Fruit fly (Drosophila melanogaster) whole organism, wandering third instar larva: Measurements from ENCODE around the gene SCOT.
A peak's percentile ranks its signal among the peaks of the same experiment; 100 is the strongest.

ENCODE experiments used
- CrebA ChIP-seq: fragments of 200-800 bp; sonication (Bioruptor generic); optimal IDR thresholded peaks from 2 replicates; lab custom pipeline; 2016; ENCODE audit warnings: missing biosample characterization, mild to moderate bottlenecking, missing genetic modification characterization, borderline replicate concordance
- Dif ChIP-seq: fragments of 200-275, 200-300 bp; sonication (Bioruptor generic); optimal IDR thresholded peaks from 2 replicates; lab custom pipeline; 2018; ENCODE audit warnings: missing biosample characterization, missing genetic modification characterization; ENCODE audit not compliant: partially characterized antibody
- HLH106 ChIP-seq: fragments of 200-800 bp; optimal IDR thresholded peaks from 3 replicates; lab custom pipeline; 2019; ENCODE audit warnings: missing biosample characterization, mild to moderate bottlenecking, missing genetic modification characterization, moderate library complexity
- Hnf4 ChIP-seq: fragments of 200-800 bp; sonication (Bioruptor generic); optimal IDR thresholded peaks from 2 replicates; lab custom pipeline; 2016; ENCODE audit warnings: missing biosample characterization, mild to moderate bottlenecking, missing genetic modification characterization
- Hr78 ChIP-seq: fragments of >200 bp; optimal IDR thresholded peaks from 2 replicates; lab custom pipeline; 2017; ENCODE audit warnings: missing biosample characterization, missing genetic modification characterization
- Hr83 ChIP-seq: fragments of 200-300 bp; sonication (Bioruptor generic); optimal IDR thresholded peaks from 2 replicates; lab custom pipeline; 2016; ENCODE audit warnings: missing biosample characterization, mild to moderate bottlenecking, missing genetic modification characterization, moderate library complexity; ENCODE audit not compliant: poor library complexity, severe bottlenecking
- Mio ChIP-seq: sonication (Bioruptor generic); optimal IDR thresholded peaks from 2 replicates; lab custom pipeline; 2016; ENCODE audit warnings: missing biosample characterization, missing genetic modification characterization
- Myc ChIP-seq: fragments of >200 bp; optimal IDR thresholded peaks from 2 replicates; lab custom pipeline; 2017
- OdsH ChIP-seq: fragments of 200-800 bp; sonication (Bioruptor generic); optimal IDR thresholded peaks from 2 replicates; lab custom pipeline; 2016; ENCODE audit warnings: missing biosample characterization, mild to moderate bottlenecking, missing genetic modification characterization
- Rel ChIP-seq, 2 experiments: fragments of 200-800 bp; sonication (Bioruptor generic) in 1 of 2; optimal IDR thresholded peaks; 2 replicates in 1 of 2; 3 replicates in 1 of 2; lab custom pipeline; 2016 to 2019; ENCODE audit warnings: mild to moderate bottlenecking in 2 of 2, missing biosample characterization in 2 of 2, missing genetic modification characterization in 2 of 2, moderate library complexity in 1 of 2
- Sp1 ChIP-seq: fragments of 200-800 bp; sonication (Bioruptor generic); optimal IDR thresholded peaks from 3 replicates; lab custom pipeline; 2019; ENCODE audit warnings: missing biosample characterization, mild to moderate bottlenecking, missing genetic modification characterization, moderate library complexity
- br ChIP-seq: fragments of 200-800 bp; sonication (Bioruptor generic); optimal IDR thresholded peaks from 2 replicates; lab custom pipeline; 2016; ENCODE audit warnings: missing biosample characterization, missing genetic modification characterization
- brk ChIP-seq: fragments of 200-800 bp; sonication (Bioruptor generic); optimal IDR thresholded peaks from 2 replicates; lab custom pipeline; 2016; ENCODE audit warnings: missing biosample characterization, mild to moderate bottlenecking, missing genetic modification characterization
- dl ChIP-seq, 2 experiments: fragments of 175-275, 200-275 bp in 1 of 2; fragments of 200-275 bp in 1 of 2; sonication (Bioruptor generic); optimal IDR thresholded peaks; lab custom pipeline; 2018; ENCODE audit warnings: mild to moderate bottlenecking in 2 of 2, missing biosample characterization in 2 of 2, missing genetic modification characterization in 2 of 2, moderate library complexity in 2 of 2; ENCODE audit not compliant: partially characterized antibody in 2 of 2, insufficient read depth in 1 of 2
- dmrt93B ChIP-seq: fragments of 200-800 bp; sonication (Bioruptor generic); optimal IDR thresholded peaks from 2 replicates; lab custom pipeline; 2018; ENCODE audit warnings: missing biosample characterization, mild to moderate bottlenecking, missing genetic modification characterization
- dsf ChIP-seq: sonication (Bioruptor generic); optimal IDR thresholded peaks from 2 replicates; lab custom pipeline; 2016; ENCODE audit warnings: missing biosample characterization, missing genetic modification characterization, borderline replicate concordance
- fru ChIP-seq: fragments of 200-800 bp; sonication (Bioruptor generic); optimal IDR thresholded peaks from 3 replicates; lab custom pipeline; 2016; ENCODE audit warnings: missing biosample characterization, mild to moderate bottlenecking, missing genetic modification characterization
- h ChIP-seq: fragments of 200-800 bp; sonication (Bioruptor generic); optimal IDR thresholded peaks from 3 replicates; lab custom pipeline; 2016; ENCODE audit warnings: missing biosample characterization, mild to moderate bottlenecking, missing genetic modification characterization
- jim ChIP-seq: fragments of 175-275, 200-325 bp; sonication (Bioruptor generic); optimal IDR thresholded peaks from 2 replicates; lab custom pipeline; 2016; ENCODE audit warnings: missing biosample characterization, mild to moderate bottlenecking, missing genetic modification characterization
- pan ChIP-seq: fragments of >200 bp; optimal IDR thresholded peaks from 2 replicates; lab custom pipeline; 2017
- psq ChIP-seq: fragments of 200-800 bp; sonication (Bioruptor generic); optimal IDR thresholded peaks from 3 replicates; lab custom pipeline; 2017; ENCODE audit warnings: missing biosample characterization, mild to moderate bottlenecking, missing genetic modification characterization, moderate library complexity
- rgr ChIP-seq: fragments of 200-800 bp; sonication (Bioruptor generic); optimal IDR thresholded peaks from 3 replicates; lab custom pipeline; 2016; ENCODE audit warnings: missing biosample characterization, mild to moderate bottlenecking, missing genetic modification characterization
- sage ChIP-seq: fragments of 200-800 bp; sonication (Bioruptor generic); optimal IDR thresholded peaks from 2 replicates; lab custom pipeline; 2016; ENCODE audit warnings: missing biosample characterization, mild to moderate bottlenecking, missing genetic modification characterization
- sv ChIP-seq: fragments of 200-800 bp; sonication (Bioruptor generic); optimal IDR thresholded peaks from 3 replicates; lab custom pipeline; 2016; ENCODE audit warnings: missing biosample characterization, missing genetic modification characterization
- tai ChIP-seq: sonication (Bioruptor generic); optimal IDR thresholded peaks from 2 replicates; lab custom pipeline; 2016; ENCODE audit warnings: missing biosample characterization, missing genetic modification characterization
- usp ChIP-seq: fragments of >200 bp; optimal IDR thresholded peaks from 2 replicates; lab custom pipeline; 2017; ENCODE audit warnings: missing biosample characterization, missing genetic modification characterization

Gene SCOT

dm6 chr3L:1967452-1968310, 4.7 kb downstream of the SCOT start:
- no peak for TF ChIP-seq dl (GFP tag; optimal IDR thresholded peaks at IDR 0.05; lab: Kevin White, UChicago; ENCODE audit: insufficient read depth in 1 of 2, partially characterized antibody in 2 of 2)
- TF ChIP-seq usp (GFP tag; lab: Kevin White, UChicago): no peak
- TF ChIP-seq jim: no peak
- TF ChIP-seq sv (GFP tag; lab: Kevin White, UChicago): no peak
- TF ChIP-seq dmrt93B (GFP tag; lab: Kevin White, UChicago): no peak
- no peak for TF ChIP-seq Rel (GFP tag; optimal IDR thresholded peaks at IDR 0.05; lab: Kevin White, UChicago)
- peak; percentile 82 for TF ChIP-seq Rel (tag; optimal IDR thresholded peaks at IDR 0.05; lab: Kevin White, UChicago)
- TF ChIP-seq Sp1 (GFP tag; lab: Kevin White, UChicago): peak; percentile 12
- no peak for TF ChIP-seq Mio
- TF ChIP-seq pan: no peak
- no peak for TF ChIP-seq CrebA (GFP tag; lab: Kevin White, UChicago)
- peak; percentile 40 for TF ChIP-seq Dif (GFP tag; lab: Kevin White, UChicago)
- no peak for TF ChIP-seq fru (GFP tag; lab: Kevin White, UChicago)
- no peak for TF ChIP-seq psq
- peak; percentile 19 for TF ChIP-seq Hr83 (GFP tag; lab: Kevin White, UChicago)
- TF ChIP-seq h (GFP tag; lab: Kevin White, UChicago): peak; percentile 43
- TF ChIP-seq br: peak; percentile 84
- peak; percentile 13 for TF ChIP-seq HLH106 (tag; lab: Kevin White, UChicago)
- TF ChIP-seq brk (GFP tag; lab: Kevin White, UChicago): no peak
- peak; percentile 44 for TF ChIP-seq rgr (GFP tag; lab: Kevin White, UChicago)
- TF ChIP-seq Hr78 (GFP tag; lab: Kevin White, UChicago): no peak
- no peak for TF ChIP-seq tai

- no peak for TF ChIP-seq usp (GFP tag; lab: Kevin White, UChicago)
- TF ChIP-seq rgr (GFP tag; lab: Kevin White, UChicago): no peak
- no peak for TF ChIP-seq sage (GFP tag; lab: Kevin White, UChicago)
- TF ChIP-seq dsf (GFP tag; lab: Kevin White, UChicago): no peak
Measured at dm6 chr3L:1968401-1968800, 5.5 kb downstream of the SCOT start.

- TF ChIP-seq dl (GFP tag; optimal IDR thresholded peaks at IDR 0.05; lab: Kevin White, UChicago; ENCODE audit: insufficient read depth in 1 of 2, partially characterized antibody in 2 of 2): no peak
- TF ChIP-seq rgr (GFP tag; lab: Kevin White, UChicago): no peak
- no peak for TF ChIP-seq Myc
- TF ChIP-seq, all 38 proteins: peak for 0
Measured at dm6 chr3L:1968805-1969378, 5.9 kb downstream of the SCOT start.

- TF ChIP-seq jim (no peak), Dif (GFP tag; lab: Kevin White, UChicago) (peak; percentile 30), rgr (GFP tag; lab: Kevin White, UChicago) (peak; percentile 17), Hnf4 (GFP tag; lab: Kevin White, UChicago) (peak; percentile 23), Sp1 (GFP tag; lab: Kevin White, UChicago) (peak; percentile 21), Rel (GFP tag; optimal IDR thresholded peaks at IDR 0.05; lab: Kevin White, UChicago) (no peak), Rel (tag; optimal IDR thresholded peaks at IDR 0.05; lab: Kevin White, UChicago) (peak; percentile 0), dmrt93B (GFP tag; lab: Kevin White, UChicago) (no peak), OdsH (GFP tag; lab: Kevin White, UChicago) (peak; percentile 3), pan (no peak), brk (GFP tag; lab: Kevin White, UChicago) (no peak)
Measured at dm6 chr3L:1969539-1970337, 6.8 kb downstream of the SCOT start, which contains the start of gene CG1927. TSS of gene CG1927 (minus strand) at chr3L:1970079.
